Fruit fly (Drosophila melanogaster) whole organism, embryonic: Measurements from ENCODE around the gene mthl14.

Experiments used
- CG10274 ChIP-seq: fragments of 200-800 bp; sonication (Bioruptor generic); optimal IDR thresholded peaks from 3 replicates; lab custom pipeline; 2017; ENCODE audit warnings: missing biosample characterization, mild to moderate bottlenecking, missing genetic modification characterization
- CG10321 ChIP-seq: fragments of 200-800 bp; sonication (Bioruptor generic); IDR thresholded peaks from 2 replicates; pipeline ENCODE4 v1.3.6; 2022; ENCODE audit warnings: missing biosample characterization, missing genetic modification characterization
- CG10543 ChIP-seq: fragments of 200-800 bp; sonication (Bioruptor generic); optimal IDR thresholded peaks from 3 replicates; lab custom pipeline; 2017; ENCODE audit warnings: missing biosample characterization, mild to moderate bottlenecking, missing genetic modification characterization, moderate library complexity
- CG11560 ChIP-seq: fragments of 200-800 bp; sonication (Bioruptor generic); IDR thresholded peaks from 3 replicates; pipeline ENCODE4 v1.3.6; 2022; ENCODE audit warnings: missing biosample characterization, missing genetic modification characterization
- CG12155 ChIP-seq: fragments of 200-800 bp; sonication (Bioruptor generic); optimal IDR thresholded peaks from 3 replicates; lab custom pipeline; 2016; ENCODE audit warnings: missing biosample characterization, missing genetic modification characterization
- CG13624 ChIP-seq: fragments of 200-800 bp; sonication (Bioruptor generic); optimal IDR thresholded peaks from 2 replicates; lab custom pipeline; 2016; ENCODE audit warnings: missing biosample characterization, missing genetic modification characterization
- CG17612 ChIP-seq: fragments of 200-800 bp; sonication (Bioruptor generic); IDR thresholded peaks from 2 replicates; pipeline ENCODE4 v1.3.6; 2022; ENCODE audit warnings: missing biosample characterization, missing genetic modification characterization
- CG2129 ChIP-seq: fragments of 200-800 bp; sonication (Bioruptor generic); IDR thresholded peaks from 2 replicates; pipeline ENCODE4 v1.3.6; 2022; ENCODE audit warnings: missing biosample characterization, missing genetic modification characterization; ENCODE audit not compliant: partially characterized antibody
- CG3163 ChIP-seq: fragments of 200-800 bp; sonication (Bioruptor generic); optimal IDR thresholded peaks from 3 replicates; lab custom pipeline; 2016; ENCODE audit warnings: missing biosample characterization, missing genetic modification characterization
- CG32767 ChIP-seq: fragments of 200-800 bp; sonication (Bioruptor generic); IDR thresholded peaks from 2 replicates; pipeline ENCODE4 v1.3.6; 2022; ENCODE audit warnings: missing biosample characterization, missing genetic modification characterization
- CG6689 ChIP-seq: fragments of 200-800 bp; sonication (Bioruptor generic); IDR thresholded peaks from 2 replicates; pipeline ENCODE4 v1.3.6; 2022; ENCODE audit warnings: missing biosample characterization, missing genetic modification characterization
- CG6765 ChIP-seq: fragments of 200-800 bp; sonication (Bioruptor generic); optimal IDR thresholded peaks from 3 replicates; lab custom pipeline; 2017; ENCODE audit warnings: missing biosample characterization, mild to moderate bottlenecking, missing genetic modification characterization
- CG6854 ChIP-seq: fragments of 200-800 bp; sonication (Bioruptor generic); optimal IDR thresholded peaks from 3 replicates; lab custom pipeline; 2017; ENCODE audit warnings: missing biosample characterization, mild to moderate bottlenecking, missing genetic modification characterization
- CG8290 ChIP-seq, 3 experiments: fragments of 200-800 bp; sonication (Bioruptor generic); optimal IDR thresholded peaks; 2 replicates each; lab custom pipeline; 2016 to 2019; ENCODE audit warnings: missing biosample characterization in 3 of 3, missing genetic modification characterization in 3 of 3, mild to moderate bottlenecking in 2 of 3, moderate library complexity in 1 of 3
- CG8765 ChIP-seq: fragments of 200-800 bp; sonication (Bioruptor generic); IDR thresholded peaks from 2 replicates; pipeline ENCODE4 v1.3.6; 2022; ENCODE audit warnings: missing biosample characterization, missing genetic modification characterization
- CG9215 ChIP-seq: fragments of 200-800 bp; sonication (Bioruptor generic); IDR thresholded peaks from 2 replicates; pipeline ENCODE4 v1.3.6; 2022; ENCODE audit warnings: missing biosample characterization, missing genetic modification characterization
- CG9437 ChIP-seq: fragments of 200-800 bp; sonication (Bioruptor generic); optimal IDR thresholded peaks from 2 replicates; lab custom pipeline; 2018; ENCODE audit warnings: missing biosample characterization, mild to moderate bottlenecking, missing genetic modification characterization
- CTCF ChIP-seq: fragments of 200-800 bp; sonication (Bioruptor generic); optimal IDR thresholded peaks from 2 replicates; lab custom pipeline; 2017; ENCODE audit warnings: missing biosample characterization, mild to moderate bottlenecking, missing genetic modification characterization, moderate library complexity
- D19A ChIP-seq: fragments of 200-800 bp; optimal IDR thresholded peaks from 3 replicates; lab custom pipeline; 2019; ENCODE audit warnings: missing biosample characterization, mild to moderate bottlenecking, missing genetic modification characterization, moderate library complexity
- Deaf1 ChIP-seq: fragments of 200-800 bp; optimal IDR thresholded peaks from 3 replicates; lab custom pipeline; 2019; ENCODE audit warnings: missing biosample characterization, mild to moderate bottlenecking, missing genetic modification characterization, moderate library complexity
- Hmr ChIP-seq: fragments of 200-800 bp; sonication (Bioruptor generic); optimal IDR thresholded peaks from 3 replicates; lab custom pipeline; 2017; ENCODE audit warnings: mild to moderate bottlenecking, missing biosample characterization, missing genetic modification reagents, missing genetic modification characterization
- Lim3 ChIP-seq: fragments of 200-800 bp; sonication (Bioruptor generic); IDR thresholded peaks from 2 replicates; pipeline ENCODE4 v1.3.6; 2022; ENCODE audit warnings: missing biosample characterization, missing genetic modification characterization
- Neu2 ChIP-seq: fragments of 200-800 bp; sonication (Bioruptor generic); optimal IDR thresholded peaks from 3 replicates; lab custom pipeline; 2016; ENCODE audit warnings: missing biosample characterization, missing genetic modification characterization, borderline replicate concordance
- Taf1 ChIP-seq: fragments of 200-800 bp; sonication (Bioruptor generic); IDR thresholded peaks from 2 replicates; pipeline ENCODE4 v1.3.6; 2022; ENCODE audit warnings: missing biosample characterization, missing genetic modification characterization
- ab ChIP-seq: fragments of 200-800 bp; sonication (Bioruptor generic); optimal IDR thresholded peaks from 2 replicates; lab custom pipeline; 2016; ENCODE audit warnings: missing biosample characterization, missing genetic modification characterization
- ato ChIP-seq: fragments of 200-800 bp; sonication (Bioruptor generic); IDR thresholded peaks from 2 replicates; pipeline ENCODE4 v1.3.6; 2022; ENCODE audit warnings: missing biosample characterization, missing genetic modification characterization; ENCODE audit not compliant: partially characterized antibody
- btn ChIP-seq: fragments of 200-800 bp; sonication (Bioruptor generic); optimal IDR thresholded peaks from 2 replicates; lab custom pipeline; 2016; ENCODE audit warnings: missing biosample characterization, missing genetic modification characterization
- chinmo ChIP-seq: fragments of 200-800 bp; sonication (Bioruptor generic); IDR thresholded peaks from 4 replicates; pipeline ENCODE4 v1.3.6; 2022; ENCODE audit warnings: missing biosample characterization, missing genetic modification characterization; ENCODE audit not compliant: partially characterized antibody
- croc ChIP-seq: fragments of 200-800 bp; sonication (Bioruptor generic); conservative IDR thresholded peaks from 3 replicates; pipeline ENCODE4 v1.3.6; 2022; ENCODE audit warnings: missing biosample characterization, missing genetic modification characterization
- dimm ChIP-seq: fragments of 200-800 bp; sonication (Bioruptor generic); IDR thresholded peaks from 2 replicates; pipeline ENCODE4 v1.3.6; 2022; ENCODE audit warnings: missing biosample characterization, missing genetic modification characterization
- dmrt99B ChIP-seq: fragments of 200-800 bp; sonication (Bioruptor generic); optimal IDR thresholded peaks from 2 replicates; lab custom pipeline; 2018; ENCODE audit warnings: missing biosample characterization, mild to moderate bottlenecking, missing genetic modification characterization, moderate library complexity
- fd102C ChIP-seq: fragments of 200-800 bp; sonication (Bioruptor generic); optimal IDR thresholded peaks from 2 replicates; lab custom pipeline; 2018; ENCODE audit warnings: missing biosample characterization, mild to moderate bottlenecking, missing genetic modification characterization, moderate library complexity
- grn ChIP-seq: fragments of 200-800 bp; sonication (Bioruptor generic); optimal IDR thresholded peaks from 3 replicates; lab custom pipeline; 2017; ENCODE audit warnings: missing biosample characterization, missing genetic modification characterization
- hkb ChIP-seq, 2 experiments: fragments of 200-800 bp in 1 of 2; fragments of >200 bp in 1 of 2; sonication (Bioruptor generic) in 1 of 2; IDR thresholded peaks in 1 of 2; optimal IDR thresholded peaks in 1 of 2; 2 replicates each; pipeline versions ENCODE4 v1.3.6 to Lab custom; 2017 to 2022; ENCODE audit warnings: missing biosample characterization in 1 of 2, missing genetic modification characterization in 1 of 2
- inv ChIP-seq: fragments of 200-800 bp; sonication (Bioruptor generic); IDR thresholded peaks from 2 replicates; pipeline ENCODE4 v1.3.6; 2022; ENCODE audit warnings: missing biosample characterization, missing genetic modification characterization; ENCODE audit not compliant: partially characterized antibody
- jigr1 ChIP-seq: fragments of 200-800 bp; sonication (Bioruptor generic); IDR thresholded peaks from 3 replicates; pipeline ENCODE4 v1.3.6; 2022; ENCODE audit warnings: missing biosample characterization, missing genetic modification characterization
- lab ChIP-seq: fragments of 200-800 bp; sonication (Bioruptor generic); optimal IDR thresholded peaks from 3 replicates; lab custom pipeline; 2017; ENCODE audit warnings: missing biosample characterization, missing genetic modification characterization, mild to moderate bottlenecking, moderate library complexity, missing genetic modification reagents
- lola ChIP-seq, 3 experiments: fragments of >200 bp in 2 of 3; fragments of 200-800 bp in 1 of 3; sonication (Bioruptor generic) in 1 of 3; optimal IDR thresholded peaks; 2 replicates each; lab custom pipeline; 2017 to 2019; ENCODE audit warnings: missing biosample characterization in 3 of 3, missing genetic modification characterization in 3 of 3, mild to moderate bottlenecking in 1 of 3, moderate library complexity in 1 of 3
- pb ChIP-seq: fragments of 200-800 bp; sonication (Bioruptor generic); optimal IDR thresholded peaks from 3 replicates; lab custom pipeline; 2016; ENCODE audit warnings: missing biosample characterization, missing genetic modification characterization
- peb ChIP-seq: fragments of 200-800 bp; sonication (Bioruptor generic); IDR thresholded peaks from 2 replicates; pipeline ENCODE4 v1.3.6; 2022; ENCODE audit warnings: missing biosample characterization, missing genetic modification characterization
- pros ChIP-seq: fragments of 200-800 bp; sonication (Bioruptor generic); optimal IDR thresholded peaks from 3 replicates; lab custom pipeline; 2019; ENCODE audit warnings: missing biosample characterization, mild to moderate bottlenecking, missing genetic modification characterization, moderate library complexity
- pzg ChIP-seq: fragments of 200-800 bp; sonication (Bioruptor generic); optimal IDR thresholded peaks from 3 replicates; lab custom pipeline; 2018; ENCODE audit warnings: missing biosample characterization, mild to moderate bottlenecking, missing genetic modification characterization, moderate library complexity
- sima ChIP-seq: fragments of 200-800 bp; sonication (Bioruptor generic); optimal IDR thresholded peaks from 2 replicates; lab custom pipeline; 2016; ENCODE audit warnings: missing biosample characterization, missing genetic modification characterization
- slbo ChIP-seq: fragments of 200-800 bp; sonication (Bioruptor generic); IDR thresholded peaks from 2 replicates; pipeline ENCODE4 v1.3.6; 2022; ENCODE audit warnings: missing biosample characterization, missing genetic modification characterization
- tna ChIP-seq: fragments of 200-800 bp; sonication (Bioruptor generic); IDR thresholded peaks from 2 replicates; pipeline ENCODE4 v1.3.6; 2022; ENCODE audit warnings: missing biosample characterization, missing genetic modification characterization; ENCODE audit not compliant: partially characterized antibody
- trem ChIP-seq: fragments of 200-800 bp; optimal IDR thresholded peaks from 3 replicates; lab custom pipeline; 2019; ENCODE audit warnings: missing biosample characterization, mild to moderate bottlenecking, missing genetic modification characterization, moderate library complexity
- tup ChIP-seq: fragments of 200-800 bp; sonication (Bioruptor generic); optimal IDR thresholded peaks from 2 replicates; lab custom pipeline; 2016; ENCODE audit warnings: missing biosample characterization, mild to moderate bottlenecking, missing genetic modification characterization, moderate library complexity
- unc-4 ChIP-seq: fragments of 200-800 bp; sonication (Bioruptor generic); IDR thresholded peaks from 2 replicates; pipeline ENCODE4 v1.3.6; 2022; ENCODE audit warnings: missing biosample characterization, missing genetic modification characterization; ENCODE audit not compliant: partially characterized antibody
- wor ChIP-seq: fragments of 200-800 bp; sonication (Bioruptor generic); IDR thresholded peaks from 2 replicates; pipeline ENCODE4 v1.3.6; 2022; ENCODE audit warnings: missing biosample characterization, missing genetic modification characterization

The mthl14 gene

dm6 chr3L:270760-271500, 23.6 kb downstream of the mthl14 start, which contains the start of gene miple2 (continued):
- TF ChIP-seq lola (GFP tag; optimal IDR thresholded peaks at IDR 0.05; lab: Kevin White, UChicago) = peak in 1 of 3 experiments; percentile 62
- TF ChIP-seq chinmo = peak; percentile 68; the same call in 3 of the 4 replicates
- TF ChIP-seq CG6689 (GFP tag; lab: Robert Waterston, UW) = no peak
- TF ChIP-seq Lim3 (GFP tag; lab: Robert Waterston, UW) = no peak
- TF ChIP-seq D19A (tag; lab: Kevin White, UChicago) = peak; percentile 62
- no peak for TF ChIP-seq CG8765 (GFP tag; lab: Robert Waterston, UW)
- TF ChIP-seq Deaf1 = peak; percentile 32
- no peak for TF ChIP-seq slbo (GFP tag; lab: Robert Waterston, UW)
- peak; percentile 38 for TF ChIP-seq CG9437 (GFP tag; lab: Kevin White, UChicago)
- no peak for TF ChIP-seq ato (GFP tag; lab: Robert Waterston, UW)
- peak; percentile 88 for TF ChIP-seq CG32767 (GFP tag; lab: Robert Waterston, UW)
- TF ChIP-seq tna (GFP tag; lab: Robert Waterston, UW) = no peak
- peak; percentile 80 for TF ChIP-seq fd102C (GFP tag; lab: Kevin White, UChicago)
- TF ChIP-seq CG12155 (GFP tag; lab: Kevin White, UChicago) = no peak
- TF ChIP-seq CG17612 (GFP tag; lab: Robert Waterston, UW) = no peak
- TF ChIP-seq btn = peak; percentile 48
- TF ChIP-seq pzg (GFP tag; lab: Kevin White, UChicago) = no peak
- peak; percentile 23 for TF ChIP-seq CG10274 (GFP tag; lab: Kevin White, UChicago)
- no peak for TF ChIP-seq unc-4
- no peak for TF ChIP-seq sima
- TF ChIP-seq Taf1 (GFP tag; lab: Robert Waterston, UW) = no peak
- TF ChIP-seq Neu2 = no peak
- TF ChIP-seq CG10543 (GFP tag; lab: Kevin White, UChicago) = peak; percentile 70
- TF ChIP-seq CG11560 = no peak
- TF ChIP-seq CTCF (GFP tag; lab: Kevin White, UChicago) = no peak
- TF ChIP-seq lab (GFP tag; lab: Kevin White, UChicago) = peak; percentile 63
- no peak for TF ChIP-seq dimm (GFP tag; lab: Robert Waterston, UW)
- no peak for TF ChIP-seq croc
- TF ChIP-seq trem = no peak
- no peak for TF ChIP-seq jigr1 (GFP tag; lab: Robert Waterston, UW)
- peak; percentile 18 for TF ChIP-seq CG8290 (GFP tag; optimal IDR thresholded peaks at IDR 0.05; lab: Kevin White, UChicago)
- peak; percentile 46 to 79 for TF ChIP-seq CG8290 (tag; optimal IDR thresholded peaks at IDR 0.05; lab: Kevin White, UChicago)
- peak; percentile 27 for TF ChIP-seq CG13624
- TF ChIP-seq ab (GFP tag; lab: Kevin White, UChicago) = no peak
- no peak for TF ChIP-seq peb (GFP tag; lab: Robert Waterston, UW)
- peak; percentile 31 for TF ChIP-seq CG6854
- TF ChIP-seq CG6765 (GFP tag; lab: Kevin White, UChicago) = peak; percentile 38
- TF ChIP-seq hkb (optimal IDR thresholded peaks at IDR 0.05; lab: Kevin White, UChicago) = no peak
- TF ChIP-seq hkb (GFP tag; IDR thresholded peaks at IDR 0.05; lab: Robert Waterston, UW) = no peak; the same call in 1 of the 2 replicates
- TF ChIP-seq CG2129 (GFP tag; lab: Robert Waterston, UW) = no peak
- TF ChIP-seq pb = peak; percentile 49
- TF ChIP-seq inv (GFP tag; lab: Robert Waterston, UW) = no peak
- TF ChIP-seq CG10321 (GFP tag; lab: Robert Waterston, UW) = no peak
- TF ChIP-seq wor (GFP tag; lab: Robert Waterston, UW) = no peak
- peak; percentile 66 for TF ChIP-seq Hmr
- TF ChIP-seq dmrt99B (tag; lab: Kevin White, UChicago) = peak; percentile 61
- peak; percentile 1 for TF ChIP-seq CG3163
- TF ChIP-seq CG9215 = no peak
- TF ChIP-seq tup (GFP tag; lab: Kevin White, UChicago) = no peak
- peak; percentile 76 for TF ChIP-seq pros (GFP tag; lab: Kevin White, UChicago)
- peak; percentile 84 for TF ChIP-seq grn (GFP tag; lab: Kevin White, UChicago)
